Fruit fly (Drosophila melanogaster) whole organism, embryonic: ENCODE measurements around the gene Obp93a.
A peak's percentile ranks its signal among the peaks of the same experiment; 100 is the strongest.

Source experiments
- Asciz ChIP-seq: fragments of 200-800 bp; sonication (Bioruptor generic); optimal IDR thresholded peaks from 2 replicates; lab custom pipeline; 2017; ENCODE audit warnings: missing biosample characterization, mild to moderate bottlenecking, missing genetic modification characterization, missing genetic modification reagents
- Bgb ChIP-seq: fragments of 200-800 bp; sonication (Bioruptor generic); IDR thresholded peaks from 2 replicates; pipeline ENCODE4 v1.3.6; 2022; ENCODE audit warnings: missing biosample characterization, missing genetic modification characterization; ENCODE audit not compliant: partially characterized antibody
- CG10431 ChIP-seq: fragments of 200-800 bp; sonication (Bioruptor generic); optimal IDR thresholded peaks from 3 replicates; lab custom pipeline; 2018; ENCODE audit warnings: missing biosample characterization, mild to moderate bottlenecking, missing genetic modification characterization
- CG13123 ChIP-seq: fragments of 200-800 bp; sonication (Bioruptor generic); optimal IDR thresholded peaks from 2 replicates; lab custom pipeline; 2016; ENCODE audit warnings: missing biosample characterization, missing genetic modification characterization
- CG15601 ChIP-seq: fragments of 200-800 bp; sonication (Bioruptor generic); optimal IDR thresholded peaks from 3 replicates; lab custom pipeline; 2019; ENCODE audit warnings: missing biosample characterization, mild to moderate bottlenecking, missing genetic modification characterization, moderate library complexity
- CG17912 ChIP-seq: fragments of 200-800 bp; sonication (Bioruptor generic); optimal IDR thresholded peaks from 2 replicates; lab custom pipeline; 2018; ENCODE audit warnings: missing biosample characterization, mild to moderate bottlenecking, missing genetic modification characterization
- CG18619 ChIP-seq: fragments of 200-800 bp; sonication (Bioruptor generic); optimal IDR thresholded peaks from 3 replicates; lab custom pipeline; 2017; ENCODE audit warnings: missing biosample characterization, mild to moderate bottlenecking, missing genetic modification characterization
- CG2202 ChIP-seq: fragments of 200-800 bp; sonication (Bioruptor generic); optimal IDR thresholded peaks from 2 replicates; lab custom pipeline; 2018; ENCODE audit warnings: missing biosample characterization, mild to moderate bottlenecking, missing genetic modification characterization
- CG2712 ChIP-seq: fragments of 200-800 bp; optimal IDR thresholded peaks from 3 replicates; lab custom pipeline; 2019; ENCODE audit warnings: missing biosample characterization, mild to moderate bottlenecking, missing genetic modification characterization, moderate library complexity
- CG32772 ChIP-seq: fragments of 200-800 bp; sonication (Bioruptor generic); IDR thresholded peaks from 2 replicates; pipeline ENCODE4 v1.3.6; 2022; ENCODE audit warnings: missing biosample characterization, missing genetic modification characterization
- CG34376 ChIP-seq: fragments of 200-800 bp; sonication (Bioruptor generic); optimal IDR thresholded peaks from 2 replicates; lab custom pipeline; 2018; ENCODE audit warnings: missing biosample characterization, mild to moderate bottlenecking, missing genetic modification characterization
- CG4328 ChIP-seq: fragments of 200-800 bp; sonication (Bioruptor generic); optimal IDR thresholded peaks from 3 replicates; lab custom pipeline; 2017; ENCODE audit warnings: missing biosample characterization, missing genetic modification reagents, missing genetic modification characterization
- CG6272 ChIP-seq: fragments of 200-800 bp; sonication (Bioruptor generic); IDR thresholded peaks from 2 replicates; pipeline ENCODE4 v1.3.6; 2022; ENCODE audit warnings: missing biosample characterization, missing genetic modification characterization
- CG7839 ChIP-seq: fragments of 200-800 bp; sonication (Bioruptor generic); optimal IDR thresholded peaks from 3 replicates; lab custom pipeline; 2018; ENCODE audit warnings: missing biosample characterization, mild to moderate bottlenecking, missing genetic modification characterization, moderate library complexity
- CG7963 ChIP-seq: fragments of 200-800 bp; sonication (Bioruptor generic); IDR thresholded peaks from 3 replicates; pipeline ENCODE4 v1.3.6; 2022; ENCODE audit warnings: missing biosample characterization, missing genetic modification characterization; ENCODE audit not compliant: partially characterized antibody
- Camta ChIP-seq: fragments of 200-800 bp; sonication (Bioruptor generic); optimal IDR thresholded peaks from 2 replicates; lab custom pipeline; 2016; ENCODE audit warnings: missing biosample characterization, missing genetic modification characterization
- D ChIP-seq, 2 experiments: fragments of 200-800 bp in 1 of 2; fragments of >200 bp in 1 of 2; sonication (Bioruptor generic) in 1 of 2; optimal IDR thresholded peaks; 2 replicates in 1 of 2; 3 replicates in 1 of 2; lab custom pipeline; 2017; ENCODE audit warnings: mild to moderate bottlenecking in 1 of 2, missing biosample characterization in 1 of 2, missing genetic modification characterization in 1 of 2, missing genetic modification reagents in 1 of 2
- Dbx ChIP-seq: fragments of 200-800 bp; sonication (Bioruptor generic); IDR thresholded peaks from 3 replicates; pipeline ENCODE4 v1.3.6; 2022; ENCODE audit warnings: missing biosample characterization, missing genetic modification characterization
- Max ChIP-seq: fragments of 200-800 bp; sonication (Bioruptor generic); optimal IDR thresholded peaks from 2 replicates; lab custom pipeline; 2016; ENCODE audit warnings: missing biosample characterization, mild to moderate bottlenecking, missing genetic modification characterization
- NC2α ChIP-seq: fragments of 200-800 bp; sonication (Bioruptor generic); optimal IDR thresholded peaks from 2 replicates; lab custom pipeline; 2016; ENCODE audit warnings: missing biosample characterization, missing genetic modification characterization
- NC2β ChIP-seq: fragments of 200-800 bp; sonication (Bioruptor generic); optimal IDR thresholded peaks from 2 replicates; lab custom pipeline; 2016; ENCODE audit warnings: missing biosample characterization, missing genetic modification characterization
- Nf-YC ChIP-seq: fragments of 200-800 bp; optimal IDR thresholded peaks from 3 replicates; lab custom pipeline; 2019; ENCODE audit warnings: missing biosample characterization, mild to moderate bottlenecking, missing genetic modification characterization, moderate library complexity
- Taf1 ChIP-seq: fragments of 200-800 bp; sonication (Bioruptor generic); IDR thresholded peaks from 2 replicates; pipeline ENCODE4 v1.3.6; 2022; ENCODE audit warnings: missing biosample characterization, missing genetic modification characterization
- Xbp1 ChIP-seq: fragments of 200-800 bp; sonication (Bioruptor generic); optimal IDR thresholded peaks from 3 replicates; lab custom pipeline; 2016; ENCODE audit warnings: missing biosample characterization, mild to moderate bottlenecking, missing genetic modification characterization
- ara ChIP-seq: fragments of 200-800 bp; sonication (Bioruptor generic); IDR thresholded peaks from 2 replicates; pipeline ENCODE4 v1.3.6; 2022; ENCODE audit warnings: missing biosample characterization, missing genetic modification characterization
- ase ChIP-seq: fragments of 200-800 bp; sonication (Bioruptor generic); IDR thresholded peaks from 3 replicates; pipeline ENCODE4 v1.3.6; 2022; ENCODE audit warnings: missing biosample characterization, missing genetic modification characterization
- az2 ChIP-seq: fragments of 200-800 bp; sonication (Bioruptor generic); optimal IDR thresholded peaks from 3 replicates; lab custom pipeline; 2016; ENCODE audit warnings: missing biosample characterization, missing genetic modification characterization
- bigmax ChIP-seq: fragments of 200-800 bp; sonication (Bioruptor generic); optimal IDR thresholded peaks from 2 replicates; lab custom pipeline; 2018; ENCODE audit warnings: missing biosample characterization, mild to moderate bottlenecking, missing genetic modification characterization
- cad ChIP-seq: fragments of >200 bp; optimal IDR thresholded peaks from 2 replicates; lab custom pipeline; 2017; ENCODE audit warnings: missing biosample characterization, missing genetic modification characterization
- chm ChIP-seq: fragments of 200-800 bp; sonication (Bioruptor generic); IDR thresholded peaks from 2 replicates; pipeline ENCODE4 v1.3.6; 2022; ENCODE audit warnings: missing biosample characterization, missing genetic modification characterization
- danr ChIP-seq: fragments of 200-800 bp; sonication (Bioruptor generic); IDR thresholded peaks from 2 replicates; pipeline ENCODE4 v1.3.6; 2022; ENCODE audit warnings: missing biosample characterization, missing genetic modification characterization
- dmrt99B ChIP-seq: fragments of 200-800 bp; sonication (Bioruptor generic); optimal IDR thresholded peaks from 2 replicates; lab custom pipeline; 2018; ENCODE audit warnings: missing biosample characterization, mild to moderate bottlenecking, missing genetic modification characterization, moderate library complexity
- dpn ChIP-seq, 2 experiments: fragments of 200-800 bp; sonication (Bioruptor generic); optimal IDR thresholded peaks; 3 replicates each; lab custom pipeline; 2016; ENCODE audit warnings: missing biosample characterization in 2 of 2, missing genetic modification characterization in 2 of 2
- emc ChIP-seq: fragments of 200-800 bp; sonication (Bioruptor generic); optimal IDR thresholded peaks from 2 replicates; lab custom pipeline; 2016; ENCODE audit warnings: missing biosample characterization, missing genetic modification characterization
- fd96Cb ChIP-seq: fragments of 200-800 bp; sonication (Bioruptor generic); optimal IDR thresholded peaks from 2 replicates; lab custom pipeline; 2018; ENCODE audit warnings: missing biosample characterization, mild to moderate bottlenecking, missing genetic modification characterization, moderate library complexity
- fu2 ChIP-seq: fragments of 200-800 bp; sonication (Bioruptor generic); optimal IDR thresholded peaks from 2 replicates; lab custom pipeline; 2016; ENCODE audit warnings: missing biosample characterization, missing genetic modification characterization
- gce ChIP-seq: fragments of 200-800 bp; sonication (Bioruptor generic); IDR thresholded peaks from 3 replicates; pipeline ENCODE4 v1.3.6; 2022; ENCODE audit warnings: missing biosample characterization, missing genetic modification characterization
- inv ChIP-seq: fragments of 200-800 bp; sonication (Bioruptor generic); IDR thresholded peaks from 2 replicates; pipeline ENCODE4 v1.3.6; 2022; ENCODE audit warnings: missing biosample characterization, missing genetic modification characterization; ENCODE audit not compliant: partially characterized antibody
- lmd ChIP-seq: fragments of 200-800 bp; sonication (Bioruptor generic); IDR thresholded peaks from 2 replicates; pipeline ENCODE4 v1.3.6; 2022; ENCODE audit warnings: missing biosample characterization, missing genetic modification characterization
- lov ChIP-seq, 2 experiments: fragments of 200-800 bp in 1 of 2; fragments of >200 bp in 1 of 2; sonication (Bioruptor generic) in 1 of 2; IDR thresholded peaks in 1 of 2; optimal IDR thresholded peaks in 1 of 2; 2 replicates in 1 of 2; 3 replicates in 1 of 2; pipeline versions ENCODE4 v1.3.6 to Lab custom; 2017 to 2022; ENCODE audit warnings: missing biosample characterization in 1 of 2, missing genetic modification characterization in 1 of 2
- oc ChIP-seq: fragments of 200-800 bp; sonication (Bioruptor generic); optimal IDR thresholded peaks from 2 replicates; lab custom pipeline; 2018; ENCODE audit warnings: missing biosample characterization, mild to moderate bottlenecking, missing genetic modification characterization, moderate library complexity
- onecut ChIP-seq: fragments of 200-800 bp; sonication (Bioruptor generic); IDR thresholded peaks from 2 replicates; pipeline ENCODE4 v1.3.6; 2022; ENCODE audit warnings: missing biosample characterization, missing genetic modification characterization
- row ChIP-seq: fragments of 200-800 bp; sonication (Bioruptor generic); IDR thresholded peaks from 3 replicates; pipeline ENCODE4 v1.3.6; 2022; ENCODE audit warnings: missing biosample characterization, missing genetic modification characterization
- sd ChIP-seq: fragments of 200-800 bp; sonication (Bioruptor generic); optimal IDR thresholded peaks from 3 replicates; lab custom pipeline; 2018; ENCODE audit warnings: missing biosample characterization, mild to moderate bottlenecking, missing genetic modification characterization, moderate library complexity
- seq ChIP-seq: fragments of 200-800 bp; sonication (Bioruptor generic); IDR thresholded peaks from 2 replicates; pipeline ENCODE4 v1.3.6; 2022; ENCODE audit warnings: missing biosample characterization, missing genetic modification characterization
- shn ChIP-seq: fragments of 200-800 bp; sonication (Bioruptor generic); optimal IDR thresholded peaks from 3 replicates; lab custom pipeline; 2016; ENCODE audit warnings: missing biosample characterization, missing genetic modification characterization
- vnd ChIP-seq: fragments of 200-800 bp; sonication (Bioruptor generic); IDR thresholded peaks from 3 replicates; pipeline ENCODE4 v1.3.6; 2022; ENCODE audit warnings: missing biosample characterization, missing genetic modification characterization; ENCODE audit not compliant: partially characterized antibody
- zf30C ChIP-seq: fragments of 200-800 bp; sonication (Bioruptor generic); optimal IDR thresholded peaks from 3 replicates; lab custom pipeline; 2018; ENCODE audit warnings: missing biosample characterization, mild to moderate bottlenecking, missing genetic modification characterization

The Obp93a gene

DNA sequence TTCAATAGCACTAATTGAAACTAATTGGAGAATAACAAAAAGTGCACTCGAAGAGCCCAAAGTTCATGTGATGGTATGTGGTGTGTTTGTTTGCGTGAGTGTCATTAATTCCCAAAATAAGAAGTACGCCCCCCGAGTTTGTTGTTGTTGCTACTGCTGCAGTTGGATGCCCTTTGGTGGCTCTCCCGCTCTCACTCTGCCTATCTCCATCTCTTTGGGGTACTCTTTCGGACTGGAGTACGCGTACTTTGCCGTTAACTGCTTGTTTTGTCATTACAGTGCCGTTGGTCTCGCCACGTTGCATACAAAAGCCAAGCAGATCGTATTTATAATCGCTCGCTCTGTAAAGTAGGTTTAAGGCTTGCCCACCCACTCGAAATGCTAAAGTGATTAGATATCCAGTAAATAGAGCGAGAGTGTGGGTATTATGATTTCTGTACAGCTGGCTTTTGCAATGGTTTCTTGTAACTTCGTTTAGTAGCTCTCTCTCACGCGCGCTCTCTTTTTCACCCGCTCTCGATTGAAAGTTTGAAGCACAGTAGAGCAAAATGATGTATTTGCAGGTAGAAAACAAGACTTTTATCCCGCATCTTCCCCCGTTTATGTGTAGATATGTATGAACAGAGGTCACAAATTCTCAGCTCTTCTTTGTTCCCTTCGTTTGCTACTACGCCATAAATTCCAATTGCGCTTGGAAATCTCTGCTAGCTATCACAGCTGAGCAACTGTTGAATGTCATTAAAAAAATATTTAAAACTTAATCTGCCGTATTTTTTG is 17.4 kb downstream of the Obp93a start (continued):
- TF ChIP-seq danr (GFP tag; lab: Robert Waterston, UW) (no peak), CG34376 (GFP tag; lab: Kevin White, UChicago) (peak; percentile 52), fu2 (GFP tag; lab: Kevin White, UChicago) (no peak), CG10431 (no peak), chm (no peak), CG6272 (GFP tag; lab: Robert Waterston, UW) (no peak), vnd (GFP tag; lab: Robert Waterston, UW) (no peak), CG17912 (no peak), oc (peak; percentile 42), Nf-YC (tag; lab: Kevin White, UChicago) (no peak), ara (no peak), sd (tag; lab: Kevin White, UChicago) (no peak), CG18619 (no peak), CG2712 (tag; lab: Kevin White, UChicago) (peak; percentile 24), NC2α (GFP tag; lab: Kevin White, UChicago) (no peak), cad (GFP tag; lab: Kevin White, UChicago) (no peak), seq (peak; percentile 38; the same call in 1 of the 2 replicates), Max (no peak), CG32772 (0 out of 2 replicates have a peak, but pooled peaks have one; percentile 30), Dbx (no peak), fd96Cb (tag; lab: Kevin White, UChicago) (peak; percentile 28), onecut (no peak; the same call in 1 of the 2 replicates), Taf1 (GFP tag; lab: Robert Waterston, UW) (no peak), CG7839 (tag; lab: Kevin White, UChicago) (peak; percentile 51), bigmax (no peak), Camta (no peak), CG2202 (no peak), NC2β (no peak), row (peak; percentile 65), Bgb (GFP tag; lab: Robert Waterston, UW) (no peak), emc (no peak), shn (peak; percentile 26), dpn (GFP tag; optimal IDR thresholded peaks at IDR 0.05; lab: Kevin White, UChicago) (peak in 1 of 2 experiments; percentile 25), az2 (peak; percentile 34), dmrt99B (tag; lab: Kevin White, UChicago) (peak; percentile 68), CG15601 (no peak), lov (optimal IDR thresholded peaks at IDR 0.05; lab: Kevin White, UChicago) (no peak), lov (GFP tag; IDR thresholded peaks at IDR 0.05; lab: Robert Waterston, UW) (no peak), D (optimal IDR thresholded peaks at IDR 0.05; lab: Kevin White, UChicago) (no peak), D (GFP tag; optimal IDR thresholded peaks at IDR 0.05; lab: Kevin White, UChicago) (peak; percentile 5), inv (GFP tag; lab: Robert Waterston, UW) (no peak), Asciz (GFP tag; lab: Kevin White, UChicago) (peak; percentile 38), zf30C (GFP tag; lab: Kevin White, UChicago) (no peak), CG4328 (GFP tag; lab: Kevin White, UChicago) (peak; percentile 2), Xbp1 (no peak), gce (GFP tag; lab: Robert Waterston, UW) (0 out of 3 replicates have a peak, but pooled peaks have one; percentile 42), ase (GFP tag; lab: Robert Waterston, UW) (no peak), CG13123 (GFP tag; lab: Kevin White, UChicago) (no peak), lmd (GFP tag; lab: Robert Waterston, UW) (peak; percentile 26; the same call in 1 of the 2 replicates), CG7963 (no peak)
